Fruit fly (Drosophila melanogaster) whole organism, wandering third instar larva: ENCODE data around the gene tex.

ENCODE experiments used
- Abd-B ChIP-seq: fragments of >200 bp; optimal IDR thresholded peaks from 2 replicates; lab custom pipeline; 2017; ENCODE audit warnings: missing biosample characterization, missing genetic modification characterization
- Hnf4 ChIP-seq: fragments of 200-800 bp; sonication (Bioruptor generic); optimal IDR thresholded peaks from 2 replicates; lab custom pipeline; 2016; ENCODE audit warnings: missing biosample characterization, mild to moderate bottlenecking, missing genetic modification characterization
- Hr83 ChIP-seq: fragments of 200-300 bp; sonication (Bioruptor generic); optimal IDR thresholded peaks from 2 replicates; lab custom pipeline; 2016; ENCODE audit warnings: missing biosample characterization, mild to moderate bottlenecking, missing genetic modification characterization, moderate library complexity; ENCODE audit not compliant: poor library complexity, severe bottlenecking
- Myc ChIP-seq: fragments of >200 bp; optimal IDR thresholded peaks from 2 replicates; lab custom pipeline; 2017
- N ChIP-seq: fragments of >200 bp; optimal IDR thresholded peaks from 2 replicates; lab custom pipeline; 2018; ENCODE audit warnings: missing biosample characterization, missing external identifiers, missing genetic modification characterization
- Rel ChIP-seq, 2 experiments: fragments of 200-800 bp; sonication (Bioruptor generic) in 1 of 2; optimal IDR thresholded peaks; 2 replicates in 1 of 2; 3 replicates in 1 of 2; lab custom pipeline; 2016 to 2019; ENCODE audit warnings: mild to moderate bottlenecking in 2 of 2, missing biosample characterization in 2 of 2, missing genetic modification characterization in 2 of 2, moderate library complexity in 1 of 2
- br ChIP-seq: fragments of 200-800 bp; sonication (Bioruptor generic); optimal IDR thresholded peaks from 2 replicates; lab custom pipeline; 2016; ENCODE audit warnings: missing biosample characterization, missing genetic modification characterization
- dsf ChIP-seq: sonication (Bioruptor generic); optimal IDR thresholded peaks from 2 replicates; lab custom pipeline; 2016; ENCODE audit warnings: missing biosample characterization, missing genetic modification characterization, borderline replicate concordance
- foxo ChIP-seq, 2 experiments: fragments of 200-800 bp; sonication (Bioruptor generic); optimal IDR thresholded peaks; 2 replicates in 1 of 2; 3 replicates in 1 of 2; lab custom pipeline; 2016 to 2017; ENCODE audit warnings: missing biosample characterization in 2 of 2, missing genetic modification characterization in 2 of 2
- lola ChIP-seq: fragments of >200 bp; optimal IDR thresholded peaks from 2 replicates; lab custom pipeline; 2017; ENCODE audit warnings: missing biosample characterization, missing genetic modification characterization
- pan ChIP-seq: fragments of >200 bp; optimal IDR thresholded peaks from 2 replicates; lab custom pipeline; 2017
- psq ChIP-seq: fragments of 200-800 bp; sonication (Bioruptor generic); optimal IDR thresholded peaks from 3 replicates; lab custom pipeline; 2017; ENCODE audit warnings: missing biosample characterization, mild to moderate bottlenecking, missing genetic modification characterization, moderate library complexity
- sage ChIP-seq: fragments of 200-800 bp; sonication (Bioruptor generic); optimal IDR thresholded peaks from 2 replicates; lab custom pipeline; 2016; ENCODE audit warnings: missing biosample characterization, mild to moderate bottlenecking, missing genetic modification characterization
- usp ChIP-seq: fragments of >200 bp; optimal IDR thresholded peaks from 2 replicates; lab custom pipeline; 2017; ENCODE audit warnings: missing biosample characterization, missing genetic modification characterization

dm6 chr3R:8352961-8353728 is 44.7 kb upstream of the tex start:
- TF ChIP-seq Rel (GFP tag; optimal IDR thresholded peaks at IDR 0.05; lab: Kevin White, UChicago) (no peak), Rel (tag; optimal IDR thresholded peaks at IDR 0.05; lab: Kevin White, UChicago) (peak; percentile 73), pan (lab: Kevin White, UChicago) (no peak), lola (GFP tag; lab: Kevin White, UChicago) (no peak), usp (GFP tag; lab: Kevin White, UChicago) (no peak), foxo (GFP tag; optimal IDR thresholded peaks at IDR 0.05; lab: Kevin White, UChicago) (no peak), Hr83 (GFP tag; lab: Kevin White, UChicago) (peak; percentile 16), dsf (GFP tag; lab: Kevin White, UChicago) (no peak), Myc (lab: Kevin White, UChicago) (no peak), N (no peak), Abd-B (no peak), psq (GFP tag; lab: Kevin White, UChicago) (no peak), br (GFP tag; lab: Kevin White, UChicago) (no peak), sage (no peak), Hnf4 (no peak)
